Worm (Caenorhabditis elegans) whole organism, L2 larva: ENCODE measurements around the gene ZC513.3.

Experiments used
- F13H6.1 ChIP-seq: sonication (generic microtip); optimal IDR thresholded peaks from 2 replicates; lab custom pipeline; 2016; ENCODE audit warnings: missing genetic modification characterization, missing compliant biosample characterization
- ZK546.5 ChIP-seq: sonication (generic microtip); optimal IDR thresholded peaks from 2 replicates; lab custom pipeline; 2017; ENCODE audit warnings: missing biosample characterization, missing genetic modification characterization
- alr-1 ChIP-seq: fragments of 150-350 bp; optimal IDR thresholded peaks from 2 replicates; lab custom pipeline; 2014; ENCODE audit warnings: missing biosample characterization, missing genetic modification characterization
- ama-1 ChIP-seq: fragments of 150-350 bp; optimal IDR thresholded peaks from 2 replicates; lab custom pipeline; 2018; ENCODE audit warnings: inconsistent platforms
- blmp-1 ChIP-seq: sonication (generic microtip); optimal IDR thresholded peaks from 2 replicates; lab custom pipeline; 2017; ENCODE audit warnings: missing genetic modification characterization, mild to moderate bottlenecking, missing compliant biosample characterization, antibody characterized with exemption, moderate library complexity; ENCODE audit not compliant: insufficient read depth
- ceh-82 ChIP-seq: fragments of 150-350 bp; optimal IDR thresholded peaks from 2 replicates; lab custom pipeline; 2014; ENCODE audit warnings: missing biosample characterization, missing genetic modification characterization
- crh-2 ChIP-seq: sonication (generic microtip); optimal IDR thresholded peaks from 2 replicates; lab custom pipeline; 2017; ENCODE audit warnings: missing biosample characterization, missing genetic modification characterization
- elt-1 ChIP-seq: fragments of 150-350 bp; optimal IDR thresholded peaks from 2 replicates; lab custom pipeline; 2014; ENCODE audit warnings: missing biosample characterization, missing genetic modification characterization
- elt-3 ChIP-seq: sonication (generic microtip); optimal IDR thresholded peaks from 2 replicates; lab custom pipeline; 2017; ENCODE audit warnings: missing biosample characterization, missing genetic modification characterization
- fos-1 ChIP-seq: fragments of 150-350 bp; optimal IDR thresholded peaks from 2 replicates; lab custom pipeline; 2014; ENCODE audit warnings: missing biosample characterization, missing genetic modification characterization
- gmeb-1 ChIP-seq: fragments of 150-350 bp; optimal IDR thresholded peaks from 2 replicates; lab custom pipeline; 2014; ENCODE audit warnings: missing biosample characterization, missing genetic modification characterization
- lin-11 ChIP-seq: fragments of 150-350 bp; sonication (generic microtip); optimal IDR thresholded peaks from 2 replicates; lab custom pipeline; 2014; ENCODE audit warnings: missing biosample characterization, missing genetic modification characterization, inconsistent platforms, mixed read lengths
- lsy-2 ChIP-seq, 2 experiments: fragments of 150-350 bp in 1 of 2; sonication (generic microtip) in 1 of 2; optimal IDR thresholded peaks; 2 replicates each; lab custom pipeline; 2014 to 2017; ENCODE audit warnings: missing biosample characterization in 2 of 2, missing genetic modification characterization in 2 of 2
- mbf-1 ChIP-seq: sonication (generic microtip); optimal IDR thresholded peaks from 2 replicates; lab custom pipeline; 2017; ENCODE audit warnings: missing biosample characterization, missing genetic modification characterization
- mdl-1 ChIP-seq, 2 experiments: fragments of 150-350 bp in 1 of 2; sonication (generic microtip) in 1 of 2; optimal IDR thresholded peaks; 2 replicates each; lab custom pipeline; 2017; ENCODE audit warnings: missing biosample characterization in 2 of 2, missing genetic modification characterization in 2 of 2
- nhr-10 ChIP-seq: sonication (generic microtip); optimal IDR thresholded peaks from 2 replicates; lab custom pipeline; 2017; ENCODE audit warnings: missing biosample characterization, missing genetic modification characterization
- nhr-11 ChIP-seq: fragments of 150-350 bp; optimal IDR thresholded peaks from 2 replicates; lab custom pipeline; 2014; ENCODE audit warnings: missing biosample characterization, missing genetic modification characterization
- nhr-12 ChIP-seq: fragments of 150-350 bp; optimal IDR thresholded peaks from 2 replicates; lab custom pipeline; 2014; ENCODE audit warnings: missing biosample characterization, missing genetic modification characterization
- nhr-129 ChIP-seq: fragments of 150-350 bp; optimal IDR thresholded peaks from 2 replicates; lab custom pipeline; 2014; ENCODE audit warnings: missing biosample characterization, missing genetic modification characterization
- nhr-237 ChIP-seq: fragments of 150-350 bp; optimal IDR thresholded peaks from 2 replicates; lab custom pipeline; 2014; ENCODE audit warnings: missing biosample characterization, missing genetic modification characterization
- nhr-25 ChIP-seq: fragments of 150-350 bp; sonication (generic microtip); optimal IDR thresholded peaks from 3 replicates; lab custom pipeline; 2014; ENCODE audit warnings: missing biosample characterization, missing genetic modification characterization
- nhr-6 ChIP-seq: fragments of 150-350 bp; optimal IDR thresholded peaks from 2 replicates; lab custom pipeline; 2014; ENCODE audit warnings: missing biosample characterization, missing genetic modification characterization
- peb-1 ChIP-seq: fragments of 150-350 bp; optimal IDR thresholded peaks from 2 replicates; lab custom pipeline; 2014; ENCODE audit warnings: missing biosample characterization, missing genetic modification characterization
- sem-4 ChIP-seq: fragments of 150-350 bp; optimal IDR thresholded peaks from 2 replicates; lab custom pipeline; 2014; ENCODE audit warnings: missing biosample characterization, missing genetic modification reagents, missing genetic modification characterization
- skn-1 ChIP-seq: sonication (generic microtip); optimal IDR thresholded peaks from 2 replicates; lab custom pipeline; 2017; ENCODE audit warnings: missing biosample characterization, missing genetic modification characterization
- sma-3 ChIP-seq: sonication (generic microtip); optimal IDR thresholded peaks from 2 replicates; lab custom pipeline; 2016; ENCODE audit warnings: missing genetic modification reagents, missing genetic modification characterization, missing compliant biosample characterization
- sma-9 ChIP-seq, 2 experiments: fragments of 150-350 bp in 1 of 2; sonication (generic microtip) in 1 of 2; optimal IDR thresholded peaks; 2 replicates each; lab custom pipeline; 2014 to 2016; ENCODE audit warnings: missing genetic modification characterization in 2 of 2, mild to moderate bottlenecking in 1 of 2, missing biosample characterization in 1 of 2, missing compliant biosample characterization in 1 of 2, missing genetic modification reagents in 1 of 2, moderate library complexity in 1 of 2
- snpc-4 ChIP-seq: fragments of 150-350 bp; optimal IDR thresholded peaks from 2 replicates; lab custom pipeline; 2014; ENCODE audit warnings: missing biosample characterization, missing genetic modification characterization
- zag-1 ChIP-seq: fragments of 150-350 bp; optimal IDR thresholded peaks from 2 replicates; lab custom pipeline; 2014; ENCODE audit warnings: missing biosample characterization, missing genetic modification characterization
- ztf-1 ChIP-seq: fragments of 200-800 bp; sonication (Bioruptor generic); conservative IDR thresholded peaks from 2 replicates; pipeline ENCODE4 v1.3.6; 2022; ENCODE audit warnings: missing genetic modification characterization, missing compliant biosample characterization
- ztf-11 ChIP-seq: sonication (generic microtip); optimal IDR thresholded peaks from 2 replicates; lab custom pipeline; 2017; ENCODE audit warnings: missing biosample characterization, missing genetic modification characterization

ZC513.3 gene

DNA sequence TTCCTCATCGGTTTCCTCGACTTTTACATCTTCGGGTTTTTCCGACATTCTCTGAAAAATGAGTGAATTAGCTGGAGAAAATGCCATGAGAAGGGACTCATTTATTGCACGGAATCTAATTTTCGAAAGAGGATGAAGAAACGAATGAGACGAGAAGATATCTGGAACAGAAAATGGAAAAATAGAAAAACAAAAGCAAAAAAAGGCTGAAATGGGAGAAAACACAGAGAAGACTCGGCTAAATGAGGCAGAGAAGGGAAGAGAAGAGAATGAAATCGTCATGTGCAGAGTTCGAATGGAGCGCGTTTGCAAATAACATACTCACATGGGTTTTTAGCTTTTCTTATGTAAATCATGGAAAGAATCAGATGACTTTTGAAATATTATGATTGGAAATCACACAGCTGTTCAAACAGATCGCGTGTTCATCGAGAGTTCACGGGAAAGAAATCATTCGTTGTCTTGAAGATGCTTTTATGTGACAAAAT, 32.9 kb upstream of the ZC513.3 start, which contains the start of gene Y97E10AR.6 (continued):
- TF ChIP-seq blmp-1 (tag; lab: Kevin White, UChicago) = no peak
- TF ChIP-seq lin-11 (tag; lab: Kevin White, UChicago) = no peak
- no peak for TF ChIP-seq ztf-1 (GFP tag; lab: Robert Waterston, UW)
- no peak for TF ChIP-seq ama-1 (lab: Kevin White, UChicago)
- TF ChIP-seq elt-3 (tag; lab: Kevin White, UChicago) = no peak
- no peak for TF ChIP-seq snpc-4 (tag; lab: Kevin White, UChicago)
- TF ChIP-seq nhr-12 = no peak
- no peak for TF ChIP-seq nhr-25 (tag; lab: Kevin White, UChicago)
- TF ChIP-seq F13H6.1 = no peak
- no peak for TF ChIP-seq zag-1
- no peak for TF ChIP-seq nhr-11
- TF ChIP-seq sma-3 (GFP tag; lab: Kevin White, UChicago) = no peak
- no peak for TF ChIP-seq nhr-237 (tag; lab: Kevin White, UChicago)
- TF ChIP-seq sem-4 = no peak
- peak in 1 of 2 experiments; percentile 44 for TF ChIP-seq lsy-2 (tag; optimal IDR thresholded peaks at IDR 0.05; lab: Kevin White, UChicago)

DNA sequence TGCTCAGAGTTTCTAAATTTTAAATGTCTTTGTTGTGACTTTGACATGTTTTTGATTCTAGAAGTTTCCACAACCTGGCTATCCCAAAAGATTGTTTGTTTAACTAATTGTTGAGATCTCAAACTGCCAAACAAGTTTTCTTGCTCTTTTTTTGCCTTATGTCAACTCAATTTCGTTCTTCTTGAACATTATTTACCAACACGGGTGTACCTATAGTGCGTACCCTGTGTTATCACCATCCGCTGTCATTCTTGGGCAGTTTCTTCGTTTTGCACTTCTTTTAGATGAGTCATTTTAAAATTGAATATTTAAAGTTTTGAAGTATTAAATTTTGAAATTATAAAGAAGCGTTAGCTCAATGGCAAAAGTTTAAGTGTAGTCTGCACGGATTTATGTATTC, 29.9 kb upstream of the ZC513.3 start, which contains the start of gene sptl-2:
sptl-2 (plus strand) TSS at position 280 of the 400 bp plus-strand sequence.
- TF ChIP-seq nhr-11 (no peak), ama-1 (lab: Kevin White, UChicago) (no peak), peb-1 (no peak), ztf-11 (tag; lab: Kevin White, UChicago) (no peak), fos-1 (tag; lab: Kevin White, UChicago) (peak; percentile 79), sma-9 (GFP tag; optimal IDR thresholded peaks at IDR 0.05; lab: Kevin White, UChicago) (peak; percentile 16), sma-9 (tag; optimal IDR thresholded peaks at IDR 0.05; lab: Kevin White, UChicago) (no peak), mbf-1 (tag; lab: Kevin White, UChicago) (no peak)

DNA sequence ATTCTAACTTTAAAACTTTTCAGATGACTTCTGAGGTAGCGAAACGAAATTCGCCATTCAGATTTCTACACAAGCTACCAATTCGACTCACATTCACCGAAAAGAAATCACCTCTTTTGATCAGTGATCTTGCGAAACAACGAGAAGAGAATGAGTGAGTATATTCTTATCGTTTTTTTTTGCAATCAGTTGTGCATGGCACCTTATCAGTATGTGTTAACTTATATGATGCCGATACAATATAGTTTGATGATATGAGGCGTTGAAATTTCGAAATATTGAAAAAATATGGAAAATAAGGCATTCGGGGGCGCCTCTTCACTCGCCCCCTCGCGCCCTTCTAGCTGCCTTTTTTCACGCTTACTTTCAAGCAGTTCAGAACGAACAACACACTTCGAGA, 28.9 kb upstream of the ZC513.3 start:
- TF ChIP-seq ceh-82 (tag; lab: Kevin White, UChicago) = no peak
- peak; percentile 49 for TF ChIP-seq sma-9 (GFP tag; optimal IDR thresholded peaks at IDR 0.05; lab: Kevin White, UChicago)
- no peak for TF ChIP-seq sma-9 (tag; optimal IDR thresholded peaks at IDR 0.05; lab: Kevin White, UChicago)
- TF ChIP-seq ZK546.5 (tag; lab: Kevin White, UChicago) = no peak
- no peak for TF ChIP-seq nhr-6 (tag; lab: Kevin White, UChicago)
- peak; percentile 97 for TF ChIP-seq fos-1 (tag; lab: Kevin White, UChicago)
- no peak for TF ChIP-seq elt-1 (tag; lab: Kevin White, UChicago)
- TF ChIP-seq zag-1 = no peak
- peak; percentile 11 for TF ChIP-seq gmeb-1 (tag; lab: Kevin White, UChicago)
- TF ChIP-seq ztf-1 (GFP tag; lab: Robert Waterston, UW) = no peak
- TF ChIP-seq, all 48 proteins: peak for 3

DNA sequence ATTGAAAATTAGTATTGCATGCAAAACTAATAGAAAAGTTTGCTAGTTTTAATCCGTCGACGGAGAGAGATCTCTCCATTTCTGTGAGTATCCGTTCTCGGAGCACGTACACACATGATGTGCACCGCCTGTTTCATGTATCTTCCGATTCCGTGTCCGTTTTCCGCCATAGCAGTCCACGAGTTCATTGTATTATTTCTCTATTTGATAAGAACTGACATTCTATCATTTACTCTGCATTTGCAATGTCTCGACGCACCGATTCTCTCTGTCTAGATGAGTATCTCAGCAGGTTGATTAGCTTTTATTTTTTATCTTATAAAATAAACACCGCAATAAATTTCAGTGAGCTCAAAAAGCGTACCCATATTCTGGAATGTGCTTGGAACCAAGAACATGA, 27.9 kb upstream of the ZC513.3 start:
- TF ChIP-seq blmp-1 (tag; lab: Kevin White, UChicago) (no peak), fos-1 (tag; lab: Kevin White, UChicago) (peak; percentile 62)

DNA sequence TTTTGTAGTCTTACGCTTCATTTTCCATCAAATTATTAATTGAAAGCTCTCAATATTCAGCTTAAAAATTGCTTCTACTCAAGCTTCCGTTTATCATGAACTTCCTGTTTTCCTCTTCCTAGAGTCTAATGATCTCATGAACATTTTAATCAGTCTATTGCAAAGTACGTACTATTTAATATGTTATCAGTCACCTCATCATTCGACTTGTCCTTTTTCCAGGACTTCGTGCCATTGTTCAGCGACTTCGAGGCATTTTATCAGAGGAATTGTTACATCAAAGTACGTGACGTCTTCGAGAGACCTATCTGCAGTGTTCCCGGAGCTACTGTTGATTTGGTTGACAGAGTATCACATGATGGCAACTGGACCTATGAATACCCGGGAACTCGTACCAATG, 27.0 kb upstream of the ZC513.3 start:
- TF ChIP-seq ZK546.5 (tag; lab: Kevin White, UChicago) (no peak), fos-1 (tag; lab: Kevin White, UChicago) (peak; percentile 50), peb-1 (no peak), ztf-11 (tag; lab: Kevin White, UChicago) (no peak), sma-9 (GFP tag; optimal IDR thresholded peaks at IDR 0.05; lab: Kevin White, UChicago) (peak; percentile 5), sma-9 (tag; optimal IDR thresholded peaks at IDR 0.05; lab: Kevin White, UChicago) (no peak), lin-11 (tag; lab: Kevin White, UChicago) (no peak), snpc-4 (tag; lab: Kevin White, UChicago) (no peak), ceh-82 (tag; lab: Kevin White, UChicago) (no peak), elt-3 (tag; lab: Kevin White, UChicago) (no peak)

ce11 chrV:8022040-8022439, 24.8 kb upstream of the ZC513.3 start, which contains the start of gene ech-3:
TSS of gene ech-3 (plus strand) at chrV:8022217.
- no peak for TF ChIP-seq mdl-1 (tag; optimal IDR thresholded peaks at IDR 0.05; lab: Kevin White, UChicago)
- TF ChIP-seq nhr-10 = no peak
- no peak for TF ChIP-seq peb-1
- TF ChIP-seq F13H6.1 = no peak
- TF ChIP-seq alr-1 (tag; lab: Kevin White, UChicago) = no peak
- no peak for TF ChIP-seq lin-11 (tag; lab: Kevin White, UChicago)
- TF ChIP-seq ZK546.5 (tag; lab: Kevin White, UChicago) = no peak
- no peak for TF ChIP-seq nhr-129 (tag; lab: Kevin White, UChicago)
- no peak for TF ChIP-seq nhr-6 (tag; lab: Kevin White, UChicago)
- no peak for TF ChIP-seq ceh-82 (tag; lab: Kevin White, UChicago)
- no peak for TF ChIP-seq skn-1 (tag; lab: Kevin White, UChicago)
- TF ChIP-seq crh-2 (tag; lab: Kevin White, UChicago) = no peak
